Fruit fly (Drosophila melanogaster) whole organism, wandering third instar larva: ENCODE data around the gene MED27.

Experiments
- Abd-B ChIP-seq: fragments of >200 bp; optimal IDR thresholded peaks from 2 replicates; lab custom pipeline; 2017; ENCODE audit warnings: missing biosample characterization, missing genetic modification characterization
- CG32264 ChIP-seq: fragments of 200-800 bp; sonication (Bioruptor generic); optimal IDR thresholded peaks from 2 replicates; lab custom pipeline; 2016; ENCODE audit warnings: missing biosample characterization, missing genetic modification characterization
- CG9705 ChIP-seq: fragments of 200-800 bp; sonication (Bioruptor generic); optimal IDR thresholded peaks from 2 replicates; lab custom pipeline; 2018; ENCODE audit warnings: missing biosample characterization, mild to moderate bottlenecking, missing genetic modification characterization
- CrebA ChIP-seq: fragments of 200-800 bp; sonication (Bioruptor generic); optimal IDR thresholded peaks from 2 replicates; lab custom pipeline; 2016; ENCODE audit warnings: missing biosample characterization, mild to moderate bottlenecking, missing genetic modification characterization, borderline replicate concordance
- Dfd ChIP-seq: fragments of >200 bp; optimal IDR thresholded peaks from 2 replicates; lab custom pipeline; 2017; ENCODE audit warnings: missing biosample characterization, missing genetic modification characterization
- Dif ChIP-seq: fragments of 200-275, 200-300 bp; sonication (Bioruptor generic); optimal IDR thresholded peaks from 2 replicates; lab custom pipeline; 2018; ENCODE audit warnings: missing biosample characterization, missing genetic modification characterization; ENCODE audit not compliant: partially characterized antibody
- GATAd ChIP-seq: sonication (Bioruptor generic); optimal IDR thresholded peaks from 2 replicates; lab custom pipeline; 2016; ENCODE audit warnings: missing biosample characterization, missing genetic modification characterization
- HLH106 ChIP-seq: fragments of 200-800 bp; optimal IDR thresholded peaks from 3 replicates; lab custom pipeline; 2019; ENCODE audit warnings: missing biosample characterization, mild to moderate bottlenecking, missing genetic modification characterization, moderate library complexity
- Hnf4 ChIP-seq: fragments of 200-800 bp; sonication (Bioruptor generic); optimal IDR thresholded peaks from 2 replicates; lab custom pipeline; 2016; ENCODE audit warnings: missing biosample characterization, mild to moderate bottlenecking, missing genetic modification characterization
- Hr78 ChIP-seq: fragments of >200 bp; optimal IDR thresholded peaks from 2 replicates; lab custom pipeline; 2017; ENCODE audit warnings: missing biosample characterization, missing genetic modification characterization
- Hr83 ChIP-seq: fragments of 200-300 bp; sonication (Bioruptor generic); optimal IDR thresholded peaks from 2 replicates; lab custom pipeline; 2016; ENCODE audit warnings: missing biosample characterization, mild to moderate bottlenecking, missing genetic modification characterization, moderate library complexity; ENCODE audit not compliant: poor library complexity, severe bottlenecking
- Jra ChIP-seq: sonication (Bioruptor generic); optimal IDR thresholded peaks from 2 replicates; lab custom pipeline; 2016; ENCODE audit warnings: missing biosample characterization, missing genetic modification characterization
- Mio ChIP-seq: sonication (Bioruptor generic); optimal IDR thresholded peaks from 2 replicates; lab custom pipeline; 2016; ENCODE audit warnings: missing biosample characterization, missing genetic modification characterization
- Myc ChIP-seq: fragments of >200 bp; optimal IDR thresholded peaks from 2 replicates; lab custom pipeline; 2017
- N ChIP-seq: fragments of >200 bp; optimal IDR thresholded peaks from 2 replicates; lab custom pipeline; 2018; ENCODE audit warnings: missing biosample characterization, missing external identifiers, missing genetic modification characterization
- OdsH ChIP-seq: fragments of 200-800 bp; sonication (Bioruptor generic); optimal IDR thresholded peaks from 2 replicates; lab custom pipeline; 2016; ENCODE audit warnings: missing biosample characterization, mild to moderate bottlenecking, missing genetic modification characterization
- Rel ChIP-seq, 2 experiments: fragments of 200-800 bp; sonication (Bioruptor generic) in 1 of 2; optimal IDR thresholded peaks; 2 replicates in 1 of 2; 3 replicates in 1 of 2; lab custom pipeline; 2016 to 2019; ENCODE audit warnings: mild to moderate bottlenecking in 2 of 2, missing biosample characterization in 2 of 2, missing genetic modification characterization in 2 of 2, moderate library complexity in 1 of 2
- Sp1 ChIP-seq: fragments of 200-800 bp; sonication (Bioruptor generic); optimal IDR thresholded peaks from 3 replicates; lab custom pipeline; 2019; ENCODE audit warnings: missing biosample characterization, mild to moderate bottlenecking, missing genetic modification characterization, moderate library complexity
- Vsx2 ChIP-seq: fragments of 200-300, 225-300 bp; sonication (Bioruptor generic); optimal IDR thresholded peaks from 2 replicates; lab custom pipeline; 2018; ENCODE audit warnings: missing biosample characterization, missing genetic modification characterization; ENCODE audit not compliant: partially characterized antibody
- br ChIP-seq: fragments of 200-800 bp; sonication (Bioruptor generic); optimal IDR thresholded peaks from 2 replicates; lab custom pipeline; 2016; ENCODE audit warnings: missing biosample characterization, missing genetic modification characterization
- brk ChIP-seq: fragments of 200-800 bp; sonication (Bioruptor generic); optimal IDR thresholded peaks from 2 replicates; lab custom pipeline; 2016; ENCODE audit warnings: missing biosample characterization, mild to moderate bottlenecking, missing genetic modification characterization
- dl ChIP-seq, 2 experiments: fragments of 175-275, 200-275 bp in 1 of 2; fragments of 200-275 bp in 1 of 2; sonication (Bioruptor generic); optimal IDR thresholded peaks; lab custom pipeline; 2018; ENCODE audit warnings: mild to moderate bottlenecking in 2 of 2, missing biosample characterization in 2 of 2, missing genetic modification characterization in 2 of 2, moderate library complexity in 2 of 2; ENCODE audit not compliant: partially characterized antibody in 2 of 2, insufficient read depth in 1 of 2
- dmrt93B ChIP-seq: fragments of 200-800 bp; sonication (Bioruptor generic); optimal IDR thresholded peaks from 2 replicates; lab custom pipeline; 2018; ENCODE audit warnings: missing biosample characterization, mild to moderate bottlenecking, missing genetic modification characterization
- dsf ChIP-seq: sonication (Bioruptor generic); optimal IDR thresholded peaks from 2 replicates; lab custom pipeline; 2016; ENCODE audit warnings: missing biosample characterization, missing genetic modification characterization, borderline replicate concordance
- ey ChIP-seq: fragments of 200-800 bp; sonication (Bioruptor generic); optimal IDR thresholded peaks from 2 replicates; lab custom pipeline; 2016; ENCODE audit warnings: missing biosample characterization, missing genetic modification characterization
- foxo ChIP-seq, 2 experiments: fragments of 200-800 bp; sonication (Bioruptor generic); optimal IDR thresholded peaks; 2 replicates in 1 of 2; 3 replicates in 1 of 2; lab custom pipeline; 2016 to 2017; ENCODE audit warnings: missing biosample characterization in 2 of 2, missing genetic modification characterization in 2 of 2
- fru ChIP-seq: fragments of 200-800 bp; sonication (Bioruptor generic); optimal IDR thresholded peaks from 3 replicates; lab custom pipeline; 2016; ENCODE audit warnings: missing biosample characterization, mild to moderate bottlenecking, missing genetic modification characterization
- h ChIP-seq: fragments of 200-800 bp; sonication (Bioruptor generic); optimal IDR thresholded peaks from 3 replicates; lab custom pipeline; 2016; ENCODE audit warnings: missing biosample characterization, mild to moderate bottlenecking, missing genetic modification characterization
- jim ChIP-seq: fragments of 175-275, 200-325 bp; sonication (Bioruptor generic); optimal IDR thresholded peaks from 2 replicates; lab custom pipeline; 2016; ENCODE audit warnings: missing biosample characterization, mild to moderate bottlenecking, missing genetic modification characterization
- lola ChIP-seq: fragments of >200 bp; optimal IDR thresholded peaks from 2 replicates; lab custom pipeline; 2017; ENCODE audit warnings: missing biosample characterization, missing genetic modification characterization
- psq ChIP-seq: fragments of 200-800 bp; sonication (Bioruptor generic); optimal IDR thresholded peaks from 3 replicates; lab custom pipeline; 2017; ENCODE audit warnings: missing biosample characterization, mild to moderate bottlenecking, missing genetic modification characterization, moderate library complexity
- rgr ChIP-seq: fragments of 200-800 bp; sonication (Bioruptor generic); optimal IDR thresholded peaks from 3 replicates; lab custom pipeline; 2016; ENCODE audit warnings: missing biosample characterization, mild to moderate bottlenecking, missing genetic modification characterization
- sage ChIP-seq: fragments of 200-800 bp; sonication (Bioruptor generic); optimal IDR thresholded peaks from 2 replicates; lab custom pipeline; 2016; ENCODE audit warnings: missing biosample characterization, mild to moderate bottlenecking, missing genetic modification characterization
- sv ChIP-seq: fragments of 200-800 bp; sonication (Bioruptor generic); optimal IDR thresholded peaks from 3 replicates; lab custom pipeline; 2016; ENCODE audit warnings: missing biosample characterization, missing genetic modification characterization
- usp ChIP-seq: fragments of >200 bp; optimal IDR thresholded peaks from 2 replicates; lab custom pipeline; 2017; ENCODE audit warnings: missing biosample characterization, missing genetic modification characterization
- woc ChIP-seq: sonication (Bioruptor generic); optimal IDR thresholded peaks from 2 replicates; lab custom pipeline; 2016; ENCODE audit warnings: missing biosample characterization, mild to moderate bottlenecking, missing genetic modification characterization

Gene MED27

dm6 chr3R:5643421-5643820 lies 11.5 kb upstream of the MED27 start:
- TF ChIP-seq dl (GFP tag; optimal IDR thresholded peaks at IDR 0.05; lab: Kevin White, UChicago; ENCODE audit: insufficient read depth in 1 of 2, partially characterized antibody in 2 of 2) (no peak), GATAd (GFP tag; lab: Kevin White, UChicago) (no peak), Jra (GFP tag; lab: Kevin White, UChicago) (no peak), Sp1 (no peak), rgr (GFP tag; lab: Kevin White, UChicago) (no peak), h (no peak), brk (no peak), foxo (GFP tag; optimal IDR thresholded peaks at IDR 0.05; lab: Kevin White, UChicago) (no peak), Dif (no peak), Rel (GFP tag; optimal IDR thresholded peaks at IDR 0.05; lab: Kevin White, UChicago) (no peak), Rel (tag; optimal IDR thresholded peaks at IDR 0.05; lab: Kevin White, UChicago) (no peak), dsf (GFP tag; lab: Kevin White, UChicago) (no peak)
- TF ChIP-seq, all 38 proteins: peak for 0

- TF ChIP-seq dsf (GFP tag; lab: Kevin White, UChicago) (no peak), br (GFP tag; lab: Kevin White, UChicago) (peak; percentile 49), OdsH (GFP tag; lab: Kevin White, UChicago) (peak; percentile 18), N (GFP tag; lab: Kevin White, UChicago) (peak; percentile 46), Hr83 (GFP tag; lab: Kevin White, UChicago) (no peak), GATAd (GFP tag; lab: Kevin White, UChicago) (no peak), Rel (GFP tag; optimal IDR thresholded peaks at IDR 0.05; lab: Kevin White, UChicago) (no peak), Rel (tag; optimal IDR thresholded peaks at IDR 0.05; lab: Kevin White, UChicago) (peak; percentile 10), usp (no peak), Abd-B (GFP tag; lab: Kevin White, UChicago) (no peak), Sp1 (no peak), HLH106 (tag; lab: Kevin White, UChicago) (peak; percentile 35), Dif (no peak), Dfd (GFP tag; lab: Kevin White, UChicago) (no peak), foxo (GFP tag; optimal IDR thresholded peaks at IDR 0.05; lab: Kevin White, UChicago) (peak in 1 of 2 experiments; percentile 36), Myc (lab: Kevin White, UChicago) (no peak), Hr78 (GFP tag; lab: Kevin White, UChicago) (no peak), Jra (GFP tag; lab: Kevin White, UChicago) (peak; percentile 26), psq (GFP tag; lab: Kevin White, UChicago) (no peak), lola (GFP tag; lab: Kevin White, UChicago) (no peak), CG32264 (GFP tag; lab: Kevin White, UChicago) (no peak), dl (GFP tag; optimal IDR thresholded peaks at IDR 0.05; lab: Kevin White, UChicago; ENCODE audit: insufficient read depth in 1 of 2, partially characterized antibody in 2 of 2) (no peak), fru (no peak), Mio (GFP tag; lab: Kevin White, UChicago) (no peak), dmrt93B (no peak), rgr (GFP tag; lab: Kevin White, UChicago) (peak; percentile 31), woc (GFP tag; lab: Kevin White, UChicago) (no peak), h (peak; percentile 66), brk (no peak), CG9705 (GFP tag; lab: Kevin White, UChicago) (no peak), ey (peak; percentile 31), CrebA (GFP tag; lab: Kevin White, UChicago) (no peak), Vsx2 (no peak)
These were observed 7.0 kb upstream of the MED27 start for dm6 chr3R:5647705-5648568.

- TF ChIP-seq dmrt93B, result peak; percentile 54
- peak; percentile 33 for TF ChIP-seq sv (GFP tag; lab: Kevin White, UChicago)
- TF ChIP-seq Abd-B (GFP tag; lab: Kevin White, UChicago), result no peak
- no peak for TF ChIP-seq Mio (GFP tag; lab: Kevin White, UChicago)
- TF ChIP-seq psq (GFP tag; lab: Kevin White, UChicago), result peak; percentile 63
- TF ChIP-seq usp, result no peak
- no peak for TF ChIP-seq Dfd (GFP tag; lab: Kevin White, UChicago)
- TF ChIP-seq Jra (GFP tag; lab: Kevin White, UChicago), result peak; percentile 19
- TF ChIP-seq ey, result peak; percentile 52
- TF ChIP-seq foxo (GFP tag; optimal IDR thresholded peaks at IDR 0.05; lab: Kevin White, UChicago), result peak in 1 of 2 experiments; percentile 74
- peak; percentile 39 for TF ChIP-seq brk
- TF ChIP-seq lola (GFP tag; lab: Kevin White, UChicago), result no peak
- peak; percentile 36 for TF ChIP-seq fru
- peak; percentile 76 for TF ChIP-seq Hnf4 (GFP tag; lab: Kevin White, UChicago)
- peak; percentile 0 for TF ChIP-seq Myc (lab: Kevin White, UChicago)
- TF ChIP-seq dl (GFP tag; optimal IDR thresholded peaks at IDR 0.05; lab: Kevin White, UChicago; ENCODE audit: insufficient read depth in 1 of 2, partially characterized antibody in 2 of 2), result no peak
- peak; percentile 70 for TF ChIP-seq rgr (GFP tag; lab: Kevin White, UChicago)
- TF ChIP-seq Dif, result no peak
- TF ChIP-seq woc (GFP tag; lab: Kevin White, UChicago), result peak; percentile 66
- TF ChIP-seq br (GFP tag; lab: Kevin White, UChicago), result peak; percentile 26
- TF ChIP-seq HLH106 (tag; lab: Kevin White, UChicago), result peak; percentile 72
- TF ChIP-seq Rel (GFP tag; optimal IDR thresholded peaks at IDR 0.05; lab: Kevin White, UChicago), result peak; percentile 71
- TF ChIP-seq Rel (tag; optimal IDR thresholded peaks at IDR 0.05; lab: Kevin White, UChicago), result peak; percentile 9
- TF ChIP-seq CG32264 (GFP tag; lab: Kevin White, UChicago), result no peak
- no peak for TF ChIP-seq CrebA (GFP tag; lab: Kevin White, UChicago)
- no peak for TF ChIP-seq jim (GFP tag; lab: Kevin White, UChicago)
- TF ChIP-seq sage (GFP tag; lab: Kevin White, UChicago), result peak; percentile 35
These were observed 6.1 kb upstream of the MED27 start, which contains the start of the genes MTA1-like and Sec23 for dm6 chr3R:5648569-5649476. Gene MTA1-like (minus strand): TSS chr3R:5648738. Gene Sec23 (plus strand): TSS chr3R:5649065.
